Worm (Caenorhabditis elegans) whole organism, late embryonic: ENCODE data around the gene F42G4.5.
A peak's percentile ranks its signal among the peaks of the same experiment; 100 is the strongest.

Experiments used
- C08G9.2 ChIP-seq: sonication (generic microtip); optimal IDR thresholded peaks from 2 replicates; lab custom pipeline; 2016; ENCODE audit warnings: mild to moderate bottlenecking, missing genetic modification characterization, moderate library complexity, missing compliant biosample characterization
- F13H6.1 ChIP-seq: sonication (generic microtip); optimal IDR thresholded peaks from 2 replicates; lab custom pipeline; 2016; ENCODE audit warnings: missing genetic modification characterization, missing compliant biosample characterization
- K02D7.2 ChIP-seq: sonication (generic microtip); optimal IDR thresholded peaks from 2 replicates; lab custom pipeline; 2017; ENCODE audit warnings: mild to moderate bottlenecking, missing genetic modification characterization, missing compliant biosample characterization
- T23F11.4 ChIP-seq: fragments of 200-800 bp; sonication (Bioruptor generic); optimal IDR thresholded peaks from 2 replicates; lab custom pipeline; 2018; ENCODE audit warnings: mild to moderate bottlenecking, missing genetic modification characterization, missing compliant biosample characterization
- Y22D7AL.16 ChIP-seq: sonication (generic microtip); optimal IDR thresholded peaks from 2 replicates; lab custom pipeline; 2016; ENCODE audit warnings: missing genetic modification characterization, missing compliant biosample characterization
- ahr-1 ChIP-seq: sonication (generic microtip); optimal IDR thresholded peaks from 2 replicates; lab custom pipeline; 2016; ENCODE audit warnings: missing genetic modification characterization, missing compliant biosample characterization
- ama-1 ChIP-seq: fragments of 150-350 bp; optimal IDR thresholded peaks from 2 replicates; lab custom pipeline; 2014
- ceh-18 ChIP-seq: sonication (generic microtip); optimal IDR thresholded peaks from 2 replicates; lab custom pipeline; 2016; ENCODE audit warnings: missing genetic modification characterization, missing compliant biosample characterization
- ceh-19 ChIP-seq: fragments of 200-800 bp; sonication (Bioruptor generic); optimal IDR thresholded peaks from 2 replicates; lab custom pipeline; 2018; ENCODE audit warnings: mild to moderate bottlenecking, missing genetic modification characterization, missing compliant biosample characterization
- ceh-2 ChIP-seq: sonication (generic microtip); optimal IDR thresholded peaks from 2 replicates; lab custom pipeline; 2016; ENCODE audit warnings: missing genotype, missing genetic modification characterization, missing compliant biosample characterization
- ceh-22 ChIP-seq: sonication (generic microtip); optimal IDR thresholded peaks from 2 replicates; lab custom pipeline; 2017; ENCODE audit warnings: missing biosample characterization, missing genetic modification characterization
- ceh-31 ChIP-seq: sonication (generic microtip); optimal IDR thresholded peaks from 2 replicates; lab custom pipeline; 2016; ENCODE audit warnings: missing genetic modification characterization, missing compliant biosample characterization
- ceh-6 ChIP-seq: fragments of 200-800 bp; sonication (Bioruptor generic); optimal IDR thresholded peaks from 2 replicates; lab custom pipeline; 2018; ENCODE audit warnings: mild to moderate bottlenecking, missing genetic modification characterization, missing compliant biosample characterization
- che-1 ChIP-seq: sonication (generic microtip); optimal IDR thresholded peaks from 2 replicates; lab custom pipeline; 2016; ENCODE audit warnings: mild to moderate bottlenecking, missing genetic modification characterization, missing compliant biosample characterization
- dmd-4 ChIP-seq: sonication (generic microtip); optimal IDR thresholded peaks from 2 replicates; lab custom pipeline; 2016; ENCODE audit warnings: borderline replicate concordance, missing genetic modification characterization, missing compliant biosample characterization
- elt-2 ChIP-seq: sonication (generic microtip); optimal IDR thresholded peaks from 2 replicates; lab custom pipeline; 2016; ENCODE audit warnings: missing genetic modification reagents, missing genetic modification characterization, missing compliant biosample characterization
- fax-1 ChIP-seq: sonication (generic microtip); optimal IDR thresholded peaks from 2 replicates; lab custom pipeline; 2016; ENCODE audit warnings: missing genotype, missing genetic modification characterization, missing compliant biosample characterization
- hlh-30 ChIP-seq: sonication (generic microtip); optimal IDR thresholded peaks from 2 replicates; lab custom pipeline; 2017; ENCODE audit warnings: antibody characterized with exemption, missing genetic modification characterization, missing compliant biosample characterization; ENCODE audit not compliant: insufficient read depth
- hlh-6 ChIP-seq: sonication (generic microtip); optimal IDR thresholded peaks from 2 replicates; lab custom pipeline; 2016; ENCODE audit warnings: missing genotype, missing genetic modification characterization, missing compliant biosample characterization
- madf-2 ChIP-seq: sonication (generic microtip); optimal IDR thresholded peaks from 2 replicates; lab custom pipeline; 2017; ENCODE audit warnings: missing genetic modification characterization, missing compliant biosample characterization
- nfya-1 ChIP-seq: sonication (generic microtip); optimal IDR thresholded peaks from 2 replicates; lab custom pipeline; 2017; ENCODE audit warnings: missing genetic modification characterization, mild to moderate bottlenecking, missing compliant biosample characterization, antibody characterized with exemption, moderate library complexity
- npax-4 ChIP-seq: sonication (generic microtip); optimal IDR thresholded peaks from 2 replicates; lab custom pipeline; 2016; ENCODE audit warnings: missing genetic modification characterization, missing compliant biosample characterization
- odd-2 ChIP-seq: sonication (generic microtip); optimal IDR thresholded peaks from 2 replicates; lab custom pipeline; 2017; ENCODE audit warnings: antibody characterized with exemption, mild to moderate bottlenecking, missing genetic modification characterization, missing compliant biosample characterization
- pag-3 ChIP-seq: sonication (generic microtip); optimal IDR thresholded peaks from 2 replicates; lab custom pipeline; 2016; ENCODE audit warnings: missing compliant biosample characterization, missing genetic modification characterization, borderline replicate concordance
- pax-1 ChIP-seq: fragments of 150-350 bp; optimal IDR thresholded peaks from 2 replicates; lab custom pipeline; 2014; ENCODE audit warnings: missing biosample characterization, missing genetic modification characterization
- pha-4 ChIP-seq: fragments of 150-350 bp; optimal IDR thresholded peaks from 2 replicates; lab custom pipeline; 2018; ENCODE audit warnings: missing biosample characterization, missing genetic modification reagents, missing genetic modification characterization
- pros-1 ChIP-seq: fragments of 150-350 bp; optimal IDR thresholded peaks from 2 replicates; lab custom pipeline; 2014; ENCODE audit warnings: missing biosample characterization, missing genetic modification reagents, missing genetic modification characterization
- ref-2 ChIP-seq: sonication (generic microtip); optimal IDR thresholded peaks from 2 replicates; lab custom pipeline; 2016; ENCODE audit warnings: missing genetic modification characterization, missing compliant biosample characterization
- rnt-1 ChIP-seq: sonication (generic microtip); optimal IDR thresholded peaks from 2 replicates; lab custom pipeline; 2016; ENCODE audit warnings: missing genetic modification characterization, missing compliant biosample characterization
- sox-2 ChIP-seq: fragments of 200-800 bp; sonication (Bioruptor generic); IDR thresholded peaks from 2 replicates; pipeline ENCODE4 v1.3.6; 2022; ENCODE audit warnings: missing genetic modification reagents, missing genetic modification characterization, missing compliant biosample characterization
- tbx-2 ChIP-seq: sonication (generic microtip); optimal IDR thresholded peaks from 2 replicates; lab custom pipeline; 2016; ENCODE audit warnings: missing genetic modification characterization, missing compliant biosample characterization
- tbx-7 ChIP-seq: sonication (generic microtip); optimal IDR thresholded peaks from 2 replicates; lab custom pipeline; 2016; ENCODE audit warnings: missing genotype, missing genetic modification characterization, missing compliant biosample characterization
- unc-3 ChIP-seq, 2 experiments: fragments of 200-800 bp in 1 of 2; sonication (Bioruptor generic) in 1 of 2; sonication (generic microtip) in 1 of 2; conservative IDR thresholded peaks in 1 of 2; optimal IDR thresholded peaks in 1 of 2; 2 replicates each; pipeline versions ENCODE4 v1.3.6 to Lab custom; 2016 to 2022; ENCODE audit warnings: missing compliant biosample characterization in 2 of 2, missing genetic modification characterization in 2 of 2, missing genetic modification reagents in 1 of 2
- unc-42 ChIP-seq: sonication (generic microtip); optimal IDR thresholded peaks from 2 replicates; lab custom pipeline; 2016; ENCODE audit warnings: missing genotype, missing genetic modification characterization, missing compliant biosample characterization
- unc-55 ChIP-seq: sonication (generic microtip); optimal IDR thresholded peaks from 2 replicates; lab custom pipeline; 2017; ENCODE audit warnings: missing biosample characterization, missing genetic modification reagents, missing genetic modification characterization
- zip-5 ChIP-seq: sonication (generic microtip); optimal IDR thresholded peaks from 2 replicates; lab custom pipeline; 2016; ENCODE audit warnings: missing genetic modification characterization, missing compliant biosample characterization

F42G4.5 gene

ce11 chrII:13066777-13067290, 6.4 kb upstream of the F42G4.5 start:
- TF ChIP-seq ceh-19 (no peak), ceh-22 (tag; lab: Kevin White, UChicago) (no peak), ceh-2 (no peak), ceh-18 (tag; lab: Kevin White, UChicago) (peak; percentile 47), ceh-31 (peak; percentile 5)
- TF ChIP-seq, all 69 proteins: peak for 2

ce11 chrII:13073742-13074141, 462 bp downstream of the F42G4.5 start:
- TF ChIP-seq ceh-19 (no peak), pax-1 (tag; lab: Kevin White, UChicago) (no peak), C08G9.2 (tag; lab: Kevin White, UChicago) (no peak), npax-4 (tag; lab: Kevin White, UChicago) (no peak), tbx-2 (tag; lab: Kevin White, UChicago) (no peak)

ce11 chrII:13076301-13076916, 3.1 kb downstream of the F42G4.5 start:
- TF ChIP-seq rnt-1 (tag; lab: Kevin White, UChicago): no peak
- TF ChIP-seq fax-1 (tag; lab: Kevin White, UChicago): no peak
- TF ChIP-seq unc-55 (GFP tag; lab: Kevin White, UChicago): no peak
- TF ChIP-seq elt-2 (tag; lab: Kevin White, UChicago): no peak
- no peak for TF ChIP-seq ref-2
- no peak for TF ChIP-seq F13H6.1
- TF ChIP-seq ceh-18 (tag; lab: Kevin White, UChicago): no peak

ce11 chrII:13077746-13078145, 4.5 kb downstream of the F42G4.5 start:
- TF ChIP-seq madf-2 (tag; lab: Kevin White, UChicago): no peak
- TF ChIP-seq pha-4: no peak
- no peak for TF ChIP-seq pros-1 (tag; lab: Kevin White, UChicago)
- TF ChIP-seq pag-3: no peak
- no peak for TF ChIP-seq unc-3 (GFP tag; conservative IDR thresholded peaks at IDR 0.05; lab: Robert Waterston, UW)
- no peak for TF ChIP-seq unc-3 (tag; optimal IDR thresholded peaks at IDR 0.05; lab: Kevin White, UChicago)
- no peak for TF ChIP-seq ahr-1 (tag; lab: Kevin White, UChicago)
- no peak for TF ChIP-seq F13H6.1
- no peak for TF ChIP-seq tbx-7 (tag; lab: Kevin White, UChicago)

ce11 chrII:13078848-13079428, 5.7 kb downstream of the F42G4.5 start, which contains the start of gene F42G4.6:
TSS of gene F42G4.6 (plus strand) at chrII:13079378.
- no peak for TF ChIP-seq hlh-30 (tag; lab: Kevin White, UChicago)
- TF ChIP-seq K02D7.2 (tag; lab: Kevin White, UChicago): no peak
- no peak for TF ChIP-seq sox-2 (GFP tag; lab: Robert Waterston, UW)
- TF ChIP-seq hlh-6: no peak
- no peak for TF ChIP-seq F13H6.1
- no peak for TF ChIP-seq Y22D7AL.16 (tag; lab: Kevin White, UChicago)
- no peak for TF ChIP-seq ceh-6
- TF ChIP-seq zip-5 (tag; lab: Kevin White, UChicago): no peak
- no peak for TF ChIP-seq nfya-1 (tag; lab: Kevin White, UChicago)
- TF ChIP-seq pha-4: no peak
- TF ChIP-seq unc-42 (tag; lab: Kevin White, UChicago): no peak
- TF ChIP-seq odd-2: no peak
- no peak for TF ChIP-seq T23F11.4
- TF ChIP-seq dmd-4 (tag; lab: Kevin White, UChicago): no peak
- no peak for TF ChIP-seq unc-3 (GFP tag; conservative IDR thresholded peaks at IDR 0.05; lab: Robert Waterston, UW)
- no peak for TF ChIP-seq unc-3 (tag; optimal IDR thresholded peaks at IDR 0.05; lab: Kevin White, UChicago)
- TF ChIP-seq tbx-2 (tag; lab: Kevin White, UChicago): no peak
- TF ChIP-seq ama-1: no peak
- TF ChIP-seq ceh-2: no peak
- no peak for TF ChIP-seq che-1 (tag; lab: Kevin White, UChicago)
- no peak for TF ChIP-seq elt-2 (tag; lab: Kevin White, UChicago)
- TF ChIP-seq, all 69 proteins: peak for 0
